Worm (Caenorhabditis elegans) whole organism, L1 larva: ENCODE measurements around the gene col-175.

Source experiments
- blmp-1 ChIP-seq: fragments of 150-350 bp; optimal IDR thresholded peaks from 2 replicates; lab custom pipeline; 2014; ENCODE audit warnings: missing biosample characterization, missing genetic modification characterization
- ceh-8 ChIP-seq: fragments of 200-800 bp; sonication (Bioruptor generic); optimal IDR thresholded peaks from 2 replicates; lab custom pipeline; 2018; ENCODE audit warnings: mild to moderate bottlenecking, missing genetic modification characterization, moderate library complexity, missing compliant biosample characterization
- ceh-88 ChIP-seq: fragments of 200-800 bp; sonication (Bioruptor generic); IDR thresholded peaks from 2 replicates; pipeline ENCODE4 v1.3.6; 2022; ENCODE audit warnings: missing genetic modification characterization, missing compliant biosample characterization
- dpl-1 ChIP-seq, 3 experiments: fragments of 150-350 bp in 2 of 3; sonication (generic microtip) in 1 of 3; optimal IDR thresholded peaks; 2 replicates each; lab custom pipeline; 2014 to 2017; ENCODE audit warnings: missing biosample characterization in 3 of 3, missing genetic modification characterization in 3 of 3, missing genetic modification reagents in 3 of 3
- efl-1 ChIP-seq, 4 experiments: fragments of 150-350 bp; optimal IDR thresholded peaks in 3 of 4; peaks in 1 of 4; 1 replicate in 1 of 4; 2 replicates in 3 of 4; lab custom pipeline; 2014; ENCODE audit warnings: missing biosample characterization in 2 of 4, missing genetic modification characterization in 2 of 4, missing genetic modification reagents in 2 of 4
- egl-27 ChIP-seq, 2 experiments: fragments of 150-350 bp in 1 of 2; sonication (generic microtip); optimal IDR thresholded peaks; 3 replicates each; lab custom pipeline; 2017 to 2018; ENCODE audit warnings: missing biosample characterization in 2 of 2, missing genetic modification characterization in 2 of 2, missing genetic modification reagents in 2 of 2
- elt-2 ChIP-seq: sonication (generic microtip); optimal IDR thresholded peaks from 2 replicates; lab custom pipeline; 2016; ENCODE audit warnings: missing genetic modification characterization, mild to moderate bottlenecking, inconsistent platforms, missing compliant biosample characterization, missing genetic modification reagents
- elt-3 ChIP-seq, 6 experiments: fragments of 150-350 bp in 1 of 6; sonication (generic microtip); optimal IDR thresholded peaks; 2 replicates each; lab custom pipeline; 2017 to 2018; ENCODE audit warnings: missing biosample characterization in 6 of 6, missing genetic modification characterization in 6 of 6, inconsistent platforms in 1 of 6
- ets-5 ChIP-seq: fragments of 200-800 bp; sonication (Bioruptor generic); IDR thresholded peaks from 2 replicates; pipeline ENCODE4 v1.3.6; 2022; ENCODE audit warnings: missing genetic modification characterization, missing compliant biosample characterization
- fkh-8 ChIP-seq: sonication (generic microtip); optimal IDR thresholded peaks from 2 replicates; lab custom pipeline; 2016; ENCODE audit warnings: mild to moderate bottlenecking, missing genetic modification characterization, missing compliant biosample characterization
- hpl-2 ChIP-seq: fragments of 150-350 bp; optimal IDR thresholded peaks from 2 replicates; lab custom pipeline; 2014; ENCODE audit warnings: missing biosample characterization, missing genetic modification reagents, missing genetic modification characterization
- jun-1 ChIP-seq: fragments of 150-350 bp; optimal IDR thresholded peaks from 2 replicates; lab custom pipeline; 2014; ENCODE audit warnings: missing biosample characterization, missing genetic modification reagents, missing genetic modification characterization
- lin-14 ChIP-seq: fragments of 200-800 bp; sonication (Bioruptor generic); optimal IDR thresholded peaks from 2 replicates; lab custom pipeline; 2018; ENCODE audit warnings: mild to moderate bottlenecking, missing genetic modification characterization, moderate library complexity, missing compliant biosample characterization
- lin-35 ChIP-seq, 2 experiments: fragments of 150-350 bp; optimal IDR thresholded peaks; 2 replicates each; lab custom pipeline; 2014; ENCODE audit warnings: missing biosample characterization in 2 of 2, missing genetic modification characterization in 2 of 2, missing genetic modification reagents in 2 of 2
- lin-39 ChIP-seq: fragments of 150-350 bp; optimal IDR thresholded peaks from 2 replicates; lab custom pipeline; 2014; ENCODE audit warnings: missing biosample characterization, missing genetic modification reagents, missing genetic modification characterization
- lir-3 ChIP-seq: sonication (generic microtip); optimal IDR thresholded peaks from 2 replicates; lab custom pipeline; 2016; ENCODE audit warnings: mild to moderate bottlenecking, missing genetic modification characterization, moderate library complexity, missing compliant biosample characterization; ENCODE audit not compliant: poor library complexity
- mdl-1 ChIP-seq, 2 experiments: fragments of 150-350 bp; optimal IDR thresholded peaks; 2 replicates each; lab custom pipeline; 2014 to 2017; ENCODE audit warnings: missing biosample characterization in 2 of 2, missing genetic modification characterization in 2 of 2, inconsistent platforms in 1 of 2
- nhr-11 ChIP-seq: fragments of 150-350 bp; optimal IDR thresholded peaks from 2 replicates; lab custom pipeline; 2014; ENCODE audit warnings: missing biosample characterization, missing genetic modification characterization
- nhr-19 ChIP-seq: fragments of 200-800 bp; sonication (Bioruptor generic); conservative IDR thresholded peaks from 2 replicates; pipeline ENCODE4 v1.3.6; 2022; ENCODE audit warnings: missing genetic modification characterization, missing compliant biosample characterization
- nhr-20 ChIP-seq: sonication (generic microtip); optimal IDR thresholded peaks from 2 replicates; lab custom pipeline; 2016; ENCODE audit warnings: mild to moderate bottlenecking, missing genetic modification characterization, missing compliant biosample characterization
- nhr-237 ChIP-seq: fragments of 150-350 bp; optimal IDR thresholded peaks from 2 replicates; lab custom pipeline; 2014; ENCODE audit warnings: missing biosample characterization, missing genetic modification characterization
- nhr-28 ChIP-seq: fragments of 150-350 bp; optimal IDR thresholded peaks from 2 replicates; lab custom pipeline; 2014; ENCODE audit warnings: missing biosample characterization, missing genetic modification characterization
- nhr-71 ChIP-seq: sonication (generic microtip); optimal IDR thresholded peaks from 2 replicates; lab custom pipeline; 2016; ENCODE audit warnings: mild to moderate bottlenecking, missing genetic modification characterization, moderate library complexity, missing compliant biosample characterization
- nhr-76 ChIP-seq: sonication (generic microtip); optimal IDR thresholded peaks from 2 replicates; lab custom pipeline; 2017; ENCODE audit warnings: missing biosample characterization, missing genetic modification characterization
- nhr-84 ChIP-seq: sonication (generic microtip); optimal IDR thresholded peaks from 2 replicates; lab custom pipeline; 2017; ENCODE audit warnings: missing biosample characterization, missing genetic modification characterization
- nhr-85 ChIP-seq: sonication (generic microtip); peaks from one replicate; lab custom pipeline; 2016; ENCODE audit warnings: missing genetic modification characterization, inconsistent platforms, missing compliant biosample characterization
- nhr-90 ChIP-seq: sonication (generic microtip); optimal IDR thresholded peaks from 2 replicates; lab custom pipeline; 2016; ENCODE audit warnings: mild to moderate bottlenecking, missing genetic modification characterization, missing compliant biosample characterization; ENCODE audit not compliant: poor library complexity
- pax-3 ChIP-seq: fragments of 200-800 bp; sonication (Bioruptor generic); optimal IDR thresholded peaks from 2 replicates; lab custom pipeline; 2018; ENCODE audit warnings: mild to moderate bottlenecking, missing genetic modification characterization, moderate library complexity, missing compliant biosample characterization
- pqm-1 ChIP-seq: sonication (generic microtip); optimal IDR thresholded peaks from 3 replicates; lab custom pipeline; 2017; ENCODE audit warnings: missing biosample characterization, missing genetic modification characterization
- snu-23 ChIP-seq: sonication (generic microtip); optimal IDR thresholded peaks from 2 replicates; lab custom pipeline; 2016; ENCODE audit warnings: missing genetic modification characterization, missing compliant biosample characterization
- sox-4 ChIP-seq: sonication (generic microtip); optimal IDR thresholded peaks from 2 replicates; lab custom pipeline; 2016; ENCODE audit warnings: missing genetic modification characterization, missing compliant biosample characterization
- sptf-1 ChIP-seq: fragments of 150-350 bp; optimal IDR thresholded peaks from 2 replicates; lab custom pipeline; 2014; ENCODE audit warnings: missing biosample characterization, missing genetic modification characterization
- tbx-2 ChIP-seq: sonication (generic microtip); optimal IDR thresholded peaks from 2 replicates; lab custom pipeline; 2016; ENCODE audit warnings: missing genetic modification characterization, missing compliant biosample characterization
- tlp-1 ChIP-seq: fragments of 150-350 bp; optimal IDR thresholded peaks from 2 replicates; lab custom pipeline; 2014; ENCODE audit warnings: missing biosample characterization, missing genetic modification characterization
- unc-86 ChIP-seq: sonication (generic microtip); optimal IDR thresholded peaks from 2 replicates; lab custom pipeline; 2016; ENCODE audit warnings: missing genetic modification characterization, missing compliant biosample characterization
- xbp-1 ChIP-seq: sonication (generic microtip); optimal IDR thresholded peaks from 2 replicates; lab custom pipeline; 2016; ENCODE audit warnings: missing genetic modification characterization, missing compliant biosample characterization

col-175 gene

DNA sequence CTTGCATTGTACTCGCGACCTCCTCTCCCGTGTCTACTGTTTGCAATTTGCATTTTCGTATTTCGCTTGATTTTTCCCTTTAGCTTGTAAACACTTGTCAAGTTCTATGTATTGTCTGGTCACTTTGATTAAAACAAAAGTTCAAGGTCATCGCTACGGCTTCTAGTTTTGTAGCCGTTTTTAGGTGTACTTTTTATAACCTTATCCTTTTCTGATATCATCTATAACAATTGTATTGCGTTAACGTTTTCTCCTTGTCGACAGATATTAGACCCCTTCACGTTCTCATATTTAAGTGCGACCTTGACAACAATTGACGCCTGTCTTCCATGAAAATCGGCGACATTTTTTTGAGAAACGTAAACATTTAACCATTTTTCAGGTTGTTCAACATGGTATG lies 12.2 kb upstream of the col-175 start:
- TF ChIP-seq blmp-1 (tag; lab: Kevin White, UChicago), result peak; percentile 14
- peak; percentile 46 for TF ChIP-seq lin-14
- TF ChIP-seq elt-3 (tag; optimal IDR thresholded peaks at IDR 0.05; lab: Kevin White, UChicago), result peak in 4 of 6 experiments; percentile 28 to 63 (median 59)
- peak; percentile 23 for TF ChIP-seq nhr-20 (tag; lab: Kevin White, UChicago)
- TF ChIP-seq nhr-11 (tag; lab: Kevin White, UChicago), result no peak
- TF ChIP-seq nhr-85 (tag; lab: Kevin White, UChicago), result peak; percentile 90
- 0 out of 2 replicates have a peak, but pooled peaks have one; percentile 19 for TF ChIP-seq nhr-19 (GFP tag; lab: Robert Waterston, UW)
- TF ChIP-seq dpl-1 (GFP tag; optimal IDR thresholded peaks at IDR 0.05; lab: Kevin White, UChicago), result no peak
- TF ChIP-seq snu-23 (GFP tag; lab: Kevin White, UChicago), result peak; percentile 9
- no peak for TF ChIP-seq lir-3 (tag; lab: Kevin White, UChicago)
- TF ChIP-seq nhr-71 (tag; lab: Kevin White, UChicago), result peak; percentile 45

ce11 chrX:9243257-9243656 lies 8.8 kb upstream of the col-175 start, which contains the start of gene gpa-12:
Gene gpa-12 (plus strand): TSS chrX:9243557.
- TF ChIP-seq nhr-28 (tag; lab: Kevin White, UChicago), result no peak
- TF ChIP-seq tlp-1 (tag; lab: Kevin White, UChicago), result no peak
- TF ChIP-seq, all 84 proteins: peak for 0

ce11 chrX:9242123-9242522 lies 7.7 kb upstream of the col-175 start, which contains the start of gene lgc-4:
Gene lgc-4 (minus strand): TSS chrX:9242223.
- TF ChIP-seq efl-1 (optimal IDR thresholded peaks at IDR 0.05; lab: Kevin White, UChicago), result no peak
- no peak for TF ChIP-seq efl-1 (GFP tag; optimal IDR thresholded peaks at IDR 0.05 in 1 of 2; lab: Kevin White, UChicago)
- TF ChIP-seq elt-2 (tag; lab: Kevin White, UChicago), result no peak
- no peak for TF ChIP-seq hpl-2 (GFP tag; lab: Kevin White, UChicago)
- no peak for TF ChIP-seq ceh-8 (GFP tag; lab: Kevin White, UChicago)
- no peak for TF ChIP-seq ets-5
- no peak for TF ChIP-seq sptf-1
- no peak for TF ChIP-seq pax-3
- no peak for TF ChIP-seq nhr-76
- TF ChIP-seq lin-39 (tag; lab: Kevin White, UChicago), result no peak
- no peak for TF ChIP-seq fkh-8 (tag; lab: Kevin White, UChicago)

- TF ChIP-seq lin-35 (GFP tag; optimal IDR thresholded peaks at IDR 0.05; lab: Kevin White, UChicago), result peak in 1 of 2 experiments; percentile 3
- no peak for TF ChIP-seq blmp-1 (tag; lab: Kevin White, UChicago)
- peak; percentile 23 for TF ChIP-seq nhr-90 (tag; lab: Kevin White, UChicago)
Observed at ce11 chrX:9238692-9239091, 4.3 kb upstream of the col-175 start.

- TF ChIP-seq pqm-1 (no peak), fkh-8 (tag; lab: Kevin White, UChicago) (no peak), xbp-1 (no peak), mdl-1 (tag; optimal IDR thresholded peaks at IDR 0.05; lab: Kevin White, UChicago) (no peak), egl-27 (tag; optimal IDR thresholded peaks at IDR 0.05; lab: Kevin White, UChicago) (no peak), ceh-88 (no peak), unc-86 (no peak), tbx-2 (tag; lab: Kevin White, UChicago) (no peak), hpl-2 (GFP tag; lab: Kevin White, UChicago) (no peak)
- TF ChIP-seq, all 84 proteins: peak for 0
Observed at ce11 chrX:9237708-9238107, 3.3 kb upstream of the col-175 start.

DNA sequence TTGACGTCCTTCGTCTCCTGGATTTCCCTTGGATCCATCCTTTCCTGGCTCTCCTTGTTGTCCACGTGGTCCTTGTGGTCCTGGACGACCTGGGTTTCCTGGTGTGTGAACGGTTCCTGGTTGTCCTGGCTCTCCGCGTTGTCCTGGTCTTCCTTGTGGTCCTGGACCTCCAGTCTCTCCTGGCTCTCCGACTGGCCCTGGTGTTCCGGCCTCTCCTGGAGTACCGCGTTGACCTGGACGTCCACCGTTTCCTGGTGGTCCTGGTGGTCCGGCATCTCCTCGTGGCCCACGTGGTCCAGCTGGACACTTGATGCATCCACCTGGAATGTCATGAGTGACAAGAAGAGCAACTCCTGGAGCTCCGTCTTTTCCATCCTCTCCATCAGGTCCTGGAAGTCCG lies 613 bp downstream of the col-175 start:
- TF ChIP-seq nhr-237 (tag; lab: Kevin White, UChicago), result no peak
- TF ChIP-seq sox-4 (tag; lab: Kevin White, UChicago), result no peak
- no peak for TF ChIP-seq nhr-84 (tag; lab: Kevin White, UChicago)
- TF ChIP-seq jun-1 (tag; lab: Kevin White, UChicago), result no peak
- TF ChIP-seq mdl-1 (tag; optimal IDR thresholded peaks at IDR 0.05; lab: Kevin White, UChicago), result no peak
- TF ChIP-seq, all 84 proteins: peak for 0
